Worm (Caenorhabditis elegans) whole organism, L2 larva: Measurements from ENCODE around the gene yap-1.

ENCODE experiments used
- nhr-237 ChIP-seq: fragments of 150-350 bp; optimal IDR thresholded peaks from 2 replicates; lab custom pipeline; 2014; ENCODE audit warnings: missing biosample characterization, missing genetic modification characterization
- nhr-6 ChIP-seq: fragments of 150-350 bp; optimal IDR thresholded peaks from 2 replicates; lab custom pipeline; 2014; ENCODE audit warnings: missing biosample characterization, missing genetic modification characterization

DNA sequence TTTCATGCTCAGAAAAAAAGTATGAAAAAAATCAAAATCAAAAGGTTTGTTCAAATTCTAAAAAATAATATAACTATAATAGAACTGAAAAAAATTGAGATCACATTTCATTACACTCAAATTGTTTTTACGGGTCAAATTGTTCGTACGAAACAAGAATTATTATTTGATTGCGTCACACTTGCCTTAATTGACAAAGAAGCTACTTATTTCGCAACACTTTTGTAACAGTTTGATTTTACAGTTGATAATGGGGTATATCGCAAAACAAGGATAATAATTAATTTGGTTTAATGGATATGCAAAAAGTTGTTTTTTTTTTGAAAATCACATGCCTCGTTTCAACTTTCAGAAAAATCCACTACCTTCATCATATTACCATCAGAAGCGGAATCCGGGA lies 314 bp downstream of the yap-1 start:
- no peak for TF ChIP-seq nhr-6 (tag; lab: Kevin White, UChicago)
- no peak for TF ChIP-seq nhr-237 (tag; lab: Kevin White, UChicago)
